Worm (Caenorhabditis elegans): Measurements from ENCODE around the gene twk-24.

The twk-24 gene

DNA sequence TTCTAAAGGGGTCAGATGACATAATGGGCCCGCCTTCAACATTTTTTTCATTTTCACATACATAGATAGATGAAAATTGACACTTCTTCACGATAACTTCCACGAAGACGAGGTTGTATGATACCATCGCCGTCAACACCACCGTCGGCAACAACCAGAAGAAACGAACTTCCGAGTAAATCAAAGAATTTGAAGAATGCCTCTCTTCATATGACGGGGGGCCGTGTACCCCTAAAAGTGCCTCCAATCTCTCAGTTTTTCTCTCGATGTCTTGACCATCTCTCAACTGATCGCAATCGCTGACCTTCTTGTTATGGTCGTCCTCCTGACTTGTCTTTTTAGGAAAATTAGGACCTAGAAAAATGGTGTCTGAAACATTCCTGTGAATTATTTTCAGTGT is 26.4 kb upstream of the twk-24 start:
- TF ChIP-seq Y5F2A.4 (GFP tag; optimal IDR thresholded peaks at IDR 0.05) (no peak), set-16 (GFP tag; IDR thresholded peaks at IDR 0.05) (no peak), ztf-11 (tag; optimal IDR thresholded peaks at IDR 0.05) (no peak), saeg-2 (GFP tag; IDR thresholded peaks at IDR 0.05) (no peak), attf-4 (tag; optimal IDR thresholded peaks at IDR 0.05) (no peak), lsy-2 (tag; optimal IDR thresholded peaks at IDR 0.05) (no peak), F37D6.2 (tag; optimal IDR thresholded peaks at IDR 0.05) (no peak), jun-1 (tag; optimal IDR thresholded peaks at IDR 0.05) (no peak), nhr-25 (tag; optimal IDR thresholded peaks at IDR 0.05; ENCODE audit: borderline replicate concordance, insufficient read depth) (no peak), pqm-1 (tag; optimal IDR thresholded peaks at IDR 0.05) (no peak), zfp-3 (GFP tag; conservative IDR thresholded peaks at IDR 0.05) (no peak), mxl-3 (GFP tag; optimal IDR thresholded peaks at IDR 0.05) (no peak), nhr-76 (tag; optimal IDR thresholded peaks at IDR 0.05) (no peak)

ce11 chrV:12295015-12295414 is 25.9 kb upstream of the twk-24 start:
- no peak for TF ChIP-seq ctbp-1 (GFP tag; IDR thresholded peaks at IDR 0.05)
- no peak for TF ChIP-seq gei-8 (GFP tag; optimal IDR thresholded peaks at IDR 0.05)
- TF ChIP-seq F44E2.7 (GFP tag; IDR thresholded peaks at IDR 0.05) = no peak
- peak; percentile 47 for TF ChIP-seq mxl-3 (GFP tag; optimal IDR thresholded peaks at IDR 0.05)
- peak; percentile 8 for TF ChIP-seq hlh-11 (tag; optimal IDR thresholded peaks at IDR 0.05)
- peak in 1 of 2 experiments; percentile 93 for TF ChIP-seq unc-62 (GFP tag; optimal IDR thresholded peaks at IDR 0.05 in 1 of 2)
- no peak for TF ChIP-seq unc-62 (tag; optimal IDR thresholded peaks at IDR 0.05)
- TF ChIP-seq snpc-4 (tag; optimal IDR thresholded peaks at IDR 0.05) = no peak
- TF ChIP-seq mdl-1 (tag; optimal IDR thresholded peaks at IDR 0.05) = peak in 1 of 2 experiments; percentile 39
- peak; percentile 44 for TF ChIP-seq nhr-28 (tag; optimal IDR thresholded peaks at IDR 0.05)
- no peak for TF ChIP-seq ama-1 (optimal IDR thresholded peaks at IDR 0.05)

DNA sequence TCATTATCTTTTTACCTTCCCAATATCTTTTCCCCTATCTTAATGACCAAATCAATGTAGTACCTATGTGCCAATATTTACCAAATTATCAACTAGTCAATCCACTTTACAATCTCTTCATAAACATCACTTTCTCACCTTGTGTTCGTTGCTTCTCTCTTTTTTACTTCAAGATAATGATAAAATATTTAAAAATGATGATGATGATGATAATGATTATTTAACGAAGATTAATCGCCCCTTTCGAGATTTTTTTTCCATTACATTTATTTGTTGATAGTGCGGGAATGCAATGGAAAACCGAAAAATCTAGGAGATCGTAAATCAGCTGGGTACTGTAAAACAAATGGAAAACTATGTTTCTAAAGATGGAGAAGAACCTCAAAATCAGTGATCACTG is 25.0 kb upstream of the twk-24 start:
- no peak for TF ChIP-seq hmg-1.1 (GFP tag; IDR thresholded peaks at IDR 0.05)
- peak; percentile 32 for TF ChIP-seq nhr-28 (tag; optimal IDR thresholded peaks at IDR 0.05)
- TF ChIP-seq lim-7 (GFP tag; IDR thresholded peaks at IDR 0.05) = no peak
- peak in 1 of 2 experiments; percentile 79 for TF ChIP-seq unc-62 (GFP tag; optimal IDR thresholded peaks at IDR 0.05 in 1 of 2)
- no peak for TF ChIP-seq unc-62 (tag; optimal IDR thresholded peaks at IDR 0.05)
- TF ChIP-seq duxl-1 (tag; optimal IDR thresholded peaks at IDR 0.05; ENCODE audit: poor library complexity) = no peak
- TF ChIP-seq tra-1 (GFP tag; IDR thresholded peaks at IDR 0.05) = 0 out of 2 replicates have a peak, but pooled peaks have one; percentile 26
- peak; percentile 34; the same call in 1 of the 2 replicates for TF ChIP-seq ceh-20 (GFP tag; IDR thresholded peaks at IDR 0.05)

- TF ChIP-seq pqm-1 (tag; optimal IDR thresholded peaks at IDR 0.05) = peak; percentile 28
- no peak for TF ChIP-seq Y5F2A.4 (GFP tag; optimal IDR thresholded peaks at IDR 0.05)
- no peak for TF ChIP-seq nhr-10 (tag; optimal IDR thresholded peaks at IDR 0.05)
- no peak for TF ChIP-seq Y75B8A.6 (GFP tag; IDR thresholded peaks at IDR 0.05)
- peak; percentile 80; the same call in 1 of the 2 replicates for TF ChIP-seq pha-4 (GFP tag; IDR thresholded peaks at IDR 0.05)
- TF ChIP-seq pha-4 (tag; optimal IDR thresholded peaks at IDR 0.05) = no peak
- TF ChIP-seq snpc-1.2 (GFP tag; IDR thresholded peaks at IDR 0.05) = peak; percentile 61; the same call in 1 of the 2 replicates
- peak; percentile 22 to 94 for TF ChIP-seq lsy-2 (tag; optimal IDR thresholded peaks at IDR 0.05)
- TF ChIP-seq fkh-10 (GFP tag; optimal IDR thresholded peaks at IDR 0.05) = peak; percentile 46
- TF ChIP-seq mxl-2 (GFP tag; conservative IDR thresholded peaks at IDR 0.05) = no peak
- peak; percentile 80 for TF ChIP-seq hlh-30 (tag; optimal IDR thresholded peaks at IDR 0.05; ENCODE audit: insufficient read depth)
- no peak for TF ChIP-seq R02D3.7 (tag; optimal IDR thresholded peaks at IDR 0.05)
- no peak for TF ChIP-seq nhr-111 (GFP tag; optimal IDR thresholded peaks at IDR 0.05)
- TF ChIP-seq unc-62 (GFP tag; optimal IDR thresholded peaks at IDR 0.05 in 1 of 2) = no peak
- TF ChIP-seq unc-62 (tag; optimal IDR thresholded peaks at IDR 0.05) = no peak
- peak; percentile 93 for TF ChIP-seq mes-2 (tag; optimal IDR thresholded peaks at IDR 0.05; ENCODE audit: poor library complexity, severe bottlenecking)
- TF ChIP-seq hlh-11 (tag; optimal IDR thresholded peaks at IDR 0.05) = peak; percentile 80
- peak; percentile 63 for TF ChIP-seq lin-29 (GFP tag; IDR thresholded peaks at IDR 0.05)
- no peak for TF ChIP-seq sdz-12 (GFP tag; optimal IDR thresholded peaks at IDR 0.05)
- TF ChIP-seq zip-11 (GFP tag; IDR thresholded peaks at IDR 0.05) = no peak
- peak; percentile 81 for TF ChIP-seq spr-1 (tag; optimal IDR thresholded peaks at IDR 0.05)
- no peak for TF ChIP-seq snpc-4 (tag; optimal IDR thresholded peaks at IDR 0.05)
- no peak for TF ChIP-seq nhr-41 (GFP tag; IDR thresholded peaks at IDR 0.05)
- peak; percentile 79 for TF ChIP-seq dmd-6 (GFP tag; IDR thresholded peaks at IDR 0.05)
- no peak for TF ChIP-seq ztf-11 (tag; optimal IDR thresholded peaks at IDR 0.05)
Measured at ce11 chrV:12291587-12291986, 22.5 kb upstream of the twk-24 start, which contains the start of the genes srpa-68 and srh-16. Gene srpa-68, minus strand, starts transcription at chrV:12291658. Gene srh-16, plus strand, starts transcription at chrV:12291861.
